Fruit fly (Drosophila melanogaster): ENCODE measurements around the gene Ssb-c31a.

Ssb-c31a gene

DNA sequence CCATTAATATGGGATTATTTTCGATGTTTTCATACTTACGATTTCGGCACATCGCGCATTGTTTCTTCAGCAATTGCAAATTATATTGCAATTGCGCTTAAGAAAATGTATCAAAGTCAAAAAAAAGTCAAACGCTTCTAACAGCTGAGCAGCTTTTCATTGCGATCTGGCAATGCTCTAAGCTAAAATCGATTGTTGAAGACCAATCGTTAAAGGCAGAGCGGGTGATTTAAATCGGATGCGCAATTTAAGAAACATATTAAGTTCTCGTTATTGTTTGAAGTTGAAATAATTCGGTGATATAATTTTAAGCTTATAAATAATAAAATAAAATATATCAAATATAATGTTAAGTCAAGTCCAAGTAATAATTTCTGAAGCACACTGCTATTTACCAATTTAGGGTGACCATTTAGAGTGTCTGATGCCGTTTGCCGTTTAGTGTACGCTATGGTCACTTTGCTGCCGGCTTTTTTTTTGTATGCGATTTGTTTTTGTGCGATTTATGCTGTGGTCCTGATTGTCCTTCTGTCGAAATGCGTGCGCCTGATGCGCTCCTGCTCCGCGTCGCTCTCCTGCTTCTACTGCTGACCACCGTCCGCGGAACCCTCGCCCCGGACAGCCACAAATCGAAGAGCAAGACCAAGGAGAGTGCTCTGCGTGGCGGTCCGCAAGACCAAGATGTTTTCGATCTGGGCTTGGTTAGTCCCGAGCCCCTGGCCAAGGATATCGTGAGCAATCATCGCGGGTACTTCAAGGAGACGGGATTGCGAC is 14.2 kb upstream of the Ssb-c31a start, which contains the start of the genes CG8475 and CG8460 (continued):
- TF ChIP-seq Fer1 (GFP tag; optimal IDR thresholded peaks at IDR 0.05): no peak
- no peak for TF ChIP-seq dysf (GFP tag; IDR thresholded peaks at IDR 0.05)
- no peak for TF ChIP-seq CG8290 (GFP tag; optimal IDR thresholded peaks at IDR 0.05)
- no peak for TF ChIP-seq CG8290 (tag; optimal IDR thresholded peaks at IDR 0.05)
- TF ChIP-seq hkb (optimal IDR thresholded peaks at IDR 0.05): no peak
- TF ChIP-seq hkb (GFP tag; IDR thresholded peaks at IDR 0.05): no peak
- TF ChIP-seq CG3995 (GFP tag; optimal IDR thresholded peaks at IDR 0.05): peak; percentile 89
- no peak for TF ChIP-seq CG9727 (GFP tag; optimal IDR thresholded peaks at IDR 0.05)
- TF ChIP-seq Asciz (GFP tag; optimal IDR thresholded peaks at IDR 0.05): no peak
- peak; percentile 91 for TF ChIP-seq Dp (GFP tag; optimal IDR thresholded peaks at IDR 0.05)
- TF ChIP-seq ttk (GFP tag; IDR thresholded peaks at IDR 0.05): no peak
- TF ChIP-seq chif (GFP tag; optimal IDR thresholded peaks at IDR 0.05): no peak
- peak; percentile 57 for TF ChIP-seq pzg (GFP tag; optimal IDR thresholded peaks at IDR 0.05)
- TF ChIP-seq Oli (tag; optimal IDR thresholded peaks at IDR 0.05): no peak
- TF ChIP-seq onecut (GFP tag; IDR thresholded peaks at IDR 0.05): peak; percentile 51
- TF ChIP-seq chinmo (GFP tag; IDR thresholded peaks at IDR 0.05; ENCODE audit: partially characterized antibody): no peak
- TF ChIP-seq HLH4C (GFP tag; IDR thresholded peaks at IDR 0.05; ENCODE audit: partially characterized antibody): peak; percentile 47; the same call in 2 of the 3 replicates
- no peak for TF ChIP-seq Hmx (GFP tag; optimal IDR thresholded peaks at IDR 0.05)
- no peak for TF ChIP-seq CG11456 (GFP tag; IDR thresholded peaks at IDR 0.05)
- TF ChIP-seq stc (GFP tag; IDR thresholded peaks at IDR 0.05): no peak
- no peak for TF ChIP-seq Spps (tag; optimal IDR thresholded peaks at IDR 0.05)
- TF ChIP-seq tgo (GFP tag; IDR thresholded peaks at IDR 0.05): no peak
- no peak for TF ChIP-seq mam (GFP tag; optimal IDR thresholded peaks at IDR 0.05)
- TF ChIP-seq H15 (GFP tag; IDR thresholded peaks at IDR 0.05): no peak
- no peak for TF ChIP-seq ab (GFP tag; optimal IDR thresholded peaks at IDR 0.05)
- TF ChIP-seq CG34224 (GFP tag; IDR thresholded peaks at IDR 0.05; ENCODE audit: partially characterized antibody): peak; percentile 57; the same call in 2 of the 3 replicates
- TF ChIP-seq NfI (GFP tag; optimal IDR thresholded peaks at IDR 0.05): no peak
- TF ChIP-seq CG10959 (GFP tag; IDR thresholded peaks at IDR 0.05): no peak
- peak; percentile 70 for TF ChIP-seq Med (GFP tag)
- peak; percentile 45; the same call in 1 of the 4 replicates for TF ChIP-seq Dll (GFP tag; IDR thresholded peaks at IDR 0.05; ENCODE audit: partially characterized antibody)
- TF ChIP-seq sim (GFP tag; IDR thresholded peaks at IDR 0.05): no peak
- peak; percentile 57 for TF ChIP-seq unc-4 (GFP tag; IDR thresholded peaks at IDR 0.05; ENCODE audit: partially characterized antibody)
- no peak for TF ChIP-seq MTF-1 (GFP tag; optimal IDR thresholded peaks at IDR 0.05; ENCODE audit: borderline replicate concordance)
- peak; percentile 18 for TF ChIP-seq Sin3A (optimal IDR thresholded peaks at IDR 0.05)
- no peak for TF ChIP-seq Six4 (GFP tag; optimal IDR thresholded peaks at IDR 0.05)
- peak; percentile 41 for TF ChIP-seq Scr (GFP tag; IDR thresholded peaks at IDR 0.05; ENCODE audit: partially characterized antibody)
- no peak for TF ChIP-seq CG1602 (GFP tag; optimal IDR thresholded peaks at IDR 0.05)
- TF ChIP-seq ranshi (GFP tag; IDR thresholded peaks at IDR 0.05): peak; percentile 75
- no peak for TF ChIP-seq jing (GFP tag; optimal IDR thresholded peaks at IDR 0.05)
- TF ChIP-seq CG10431 (GFP tag; optimal IDR thresholded peaks at IDR 0.05): no peak
- peak; percentile 33 to 90 for TF ChIP-seq crp (GFP tag; optimal IDR thresholded peaks at IDR 0.05)
- peak; percentile 51; the same call in 1 of the 2 replicates for TF ChIP-seq MBD-R2 (GFP tag; IDR thresholded peaks at IDR 0.05)
- TF ChIP-seq sqz (GFP tag; optimal IDR thresholded peaks at IDR 0.05): peak; percentile 97
- no peak for TF ChIP-seq CG11085 (GFP tag; IDR thresholded peaks at IDR 0.05)
- TF ChIP-seq stwl (tag; optimal IDR thresholded peaks at IDR 0.05): peak; percentile 64
- peak; percentile 45 for TF ChIP-seq BEAF-32 (GFP tag; optimal IDR thresholded peaks at IDR 0.05)
- TF ChIP-seq Ets65A (GFP tag): peak; percentile 12
- TF ChIP-seq psq (GFP tag; optimal IDR thresholded peaks at IDR 0.05): no peak
- no peak for TF ChIP-seq tup (GFP tag; optimal IDR thresholded peaks at IDR 0.05)
- no peak for TF ChIP-seq nmo (GFP tag; optimal IDR thresholded peaks at IDR 0.05)

Measured in whole organism, embryonic.